Worm (Caenorhabditis elegans): ENCODE data around the gene lgc-46.

- TF ChIP-seq lsy-2 (tag; optimal IDR thresholded peaks at IDR 0.05) = no peak
- no peak for TF ChIP-seq nhr-12 (tag; optimal IDR thresholded peaks at IDR 0.05)
- no peak for TF ChIP-seq pax-3 (tag; optimal IDR thresholded peaks at IDR 0.05)
- no peak for TF ChIP-seq aly-2 (tag; optimal IDR thresholded peaks at IDR 0.05)
Measured at ce11 chrIII:1094391-1094790, 41.4 kb downstream of the lgc-46 start.
